Worm (Caenorhabditis elegans) whole organism, early embryonic: Measurements from ENCODE around the gene lbp-1.

Experiments used
- F13C5.2 ChIP-seq: sonication (generic microtip); optimal IDR thresholded peaks from 2 replicates; lab custom pipeline; 2017; ENCODE audit warnings: mild to moderate bottlenecking, missing genetic modification characterization, inconsistent platforms, missing compliant biosample characterization
- ama-1 ChIP-seq: fragments of 150-350 bp; optimal IDR thresholded peaks from 2 replicates; lab custom pipeline; 2014
- hmbx-1 ChIP-seq: sonication (generic microtip); optimal IDR thresholded peaks from 2 replicates; lab custom pipeline; 2016; ENCODE audit warnings: mild to moderate bottlenecking, missing genetic modification characterization, missing compliant biosample characterization
- hmg-4 ChIP-seq: fragments of 200-800 bp; sonication (Bioruptor generic); optimal IDR thresholded peaks from 2 replicates; lab custom pipeline; 2018; ENCODE audit warnings: mild to moderate bottlenecking, missing genetic modification characterization, missing compliant biosample characterization
- scrt-1 ChIP-seq: fragments of 200-800 bp; sonication (Bioruptor generic); IDR thresholded peaks from 2 replicates; pipeline ENCODE4 v1.3.6; 2022; ENCODE audit warnings: missing genetic modification characterization, missing compliant biosample characterization
- tbx-11 ChIP-seq: fragments of 200-800 bp; sonication (Bioruptor generic); IDR thresholded peaks from 2 replicates; pipeline ENCODE4 v1.3.6; 2022; ENCODE audit warnings: missing genetic modification characterization, missing compliant biosample characterization

DNA sequence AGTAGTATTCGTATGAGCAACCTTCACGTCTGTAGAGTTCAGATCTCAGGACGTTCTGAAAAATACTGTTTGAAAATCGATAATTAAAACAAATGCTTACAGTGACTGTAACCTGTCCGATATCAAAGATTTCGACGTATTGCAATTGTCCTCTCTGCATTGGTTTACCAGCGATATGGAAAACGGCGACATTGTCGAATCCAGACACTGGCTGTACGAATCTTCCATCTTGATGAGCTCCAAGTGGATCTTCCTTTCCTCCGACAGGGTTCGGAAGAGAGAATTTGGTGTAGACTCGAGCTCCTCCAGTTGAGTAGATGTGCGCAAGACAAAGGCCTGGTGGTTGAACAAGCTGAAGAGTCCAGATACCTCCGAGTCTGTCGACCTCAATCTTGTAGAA lies 30.2 kb upstream of the lbp-1 start:
- TF ChIP-seq tbx-11 (GFP tag; lab: Robert Waterston, UW) (no peak), F13C5.2 (tag; lab: Kevin White, UChicago) (no peak), scrt-1 (GFP tag; lab: Robert Waterston, UW) (no peak), ama-1 (no peak), hmg-4 (GFP tag; lab: Kevin White, UChicago) (no peak), hmbx-1 (tag; lab: Kevin White, UChicago) (no peak)
